Fruit fly (Drosophila melanogaster) whole organism, prepupa: Measurements from ENCODE around the gene Msp300.

ENCODE experiments used
- Blimp-1 ChIP-seq: fragments of 200-800 bp; sonication (Bioruptor generic); optimal IDR thresholded peaks from 3 replicates; lab custom pipeline; 2017; ENCODE audit warnings: missing biosample characterization, missing genetic modification characterization, mild to moderate bottlenecking, moderate library complexity, missing genetic modification reagents
- CG10669 ChIP-seq: fragments of 200-800 bp; sonication (Bioruptor generic); optimal IDR thresholded peaks from 3 replicates; lab custom pipeline; 2018; ENCODE audit warnings: missing biosample characterization, mild to moderate bottlenecking, missing genetic modification characterization, moderate library complexity
- CG11294 ChIP-seq: fragments of 200-800 bp; sonication (Bioruptor generic); IDR thresholded peaks from 2 replicates; pipeline ENCODE4 v1.3.6; 2022; ENCODE audit warnings: missing biosample characterization, missing genetic modification characterization
- CG11902 ChIP-seq: fragments of 200-800 bp; sonication (Bioruptor generic); optimal IDR thresholded peaks from 3 replicates; lab custom pipeline; 2016; ENCODE audit warnings: missing biosample characterization, missing genetic modification characterization
- CG15336 ChIP-seq: fragments of 200-800 bp; sonication (Bioruptor generic); IDR thresholded peaks from 2 replicates; pipeline ENCODE4 v1.3.6; 2022; ENCODE audit warnings: missing biosample characterization, missing genetic modification characterization
- CG16779 ChIP-seq: fragments of 200-800 bp; sonication (Bioruptor generic); optimal IDR thresholded peaks from 3 replicates; lab custom pipeline; 2017; ENCODE audit warnings: missing biosample characterization, mild to moderate bottlenecking, missing genetic modification characterization
- CG31627 ChIP-seq: fragments of 200-800 bp; sonication (Bioruptor generic); optimal IDR thresholded peaks from 3 replicates; lab custom pipeline; 2016; ENCODE audit warnings: missing biosample characterization, missing genetic modification characterization
- CG32006 ChIP-seq: fragments of 200-800 bp; sonication (Bioruptor generic); optimal IDR thresholded peaks from 3 replicates; lab custom pipeline; 2017; ENCODE audit warnings: missing biosample characterization, mild to moderate bottlenecking, missing genetic modification characterization
- CG34406 ChIP-seq: fragments of 200-800 bp; sonication (Bioruptor generic); optimal IDR thresholded peaks from 3 replicates; lab custom pipeline; 2016; ENCODE audit warnings: missing biosample characterization, missing genetic modification characterization
- CG3919 ChIP-seq: fragments of 200-800 bp; sonication (Bioruptor generic); optimal IDR thresholded peaks from 3 replicates; lab custom pipeline; 2016; ENCODE audit warnings: missing biosample characterization, missing genetic modification characterization
- CG4318 ChIP-seq: fragments of 200-800 bp; sonication (Bioruptor generic); optimal IDR thresholded peaks from 3 replicates; lab custom pipeline; 2017; ENCODE audit warnings: missing biosample characterization, mild to moderate bottlenecking, missing genetic modification characterization
- CG6163 ChIP-seq: fragments of 200-800 bp; sonication (Bioruptor generic); IDR thresholded peaks from 3 replicates; pipeline ENCODE4 v1.3.6; 2022; ENCODE audit warnings: missing biosample characterization, missing genetic modification characterization
- CG6276 ChIP-seq: fragments of 200-800 bp; sonication (Bioruptor generic); optimal IDR thresholded peaks from 2 replicates; lab custom pipeline; 2017; ENCODE audit warnings: missing biosample characterization, mild to moderate bottlenecking, missing genetic modification characterization
- CG6808 ChIP-seq: fragments of 200-800 bp; sonication (Bioruptor generic); optimal IDR thresholded peaks from 3 replicates; lab custom pipeline; 2017; ENCODE audit warnings: missing biosample characterization, missing genetic modification characterization, mild to moderate bottlenecking, moderate library complexity, missing genetic modification reagents
- CG6854 ChIP-seq: fragments of 200-800 bp; sonication (Bioruptor generic); optimal IDR thresholded peaks from 2 replicates; lab custom pipeline; 2017; ENCODE audit warnings: missing biosample characterization, mild to moderate bottlenecking, missing genetic modification characterization
- CG7368 ChIP-seq: fragments of 200-800 bp; sonication (Bioruptor generic); optimal IDR thresholded peaks from 3 replicates; lab custom pipeline; 2016; ENCODE audit warnings: missing biosample characterization, missing genetic modification characterization
- CG8319 ChIP-seq: fragments of 200-800 bp; sonication (Bioruptor generic); optimal IDR thresholded peaks from 3 replicates; lab custom pipeline; 2016; ENCODE audit warnings: missing biosample characterization, missing genetic modification characterization
- CG8632 ChIP-seq: fragments of 200-800 bp; sonication (Bioruptor generic); optimal IDR thresholded peaks from 3 replicates; lab custom pipeline; 2016; ENCODE audit warnings: missing biosample characterization, missing genetic modification characterization
- Eip78C ChIP-seq: fragments of 200-800 bp; sonication (Bioruptor generic); peaks from one replicate; lab custom pipeline; 2016; ENCODE audit warnings: missing biosample characterization, missing genetic modification characterization
- Eip93F ChIP-seq: fragments of 200-800 bp; sonication (Bioruptor generic); optimal IDR thresholded peaks from 2 replicates; lab custom pipeline; 2016; ENCODE audit warnings: missing biosample characterization, mild to moderate bottlenecking, missing genetic modification characterization
- Ets21C ChIP-seq: fragments of 200-800 bp; sonication (Bioruptor generic); optimal IDR thresholded peaks from 3 replicates; lab custom pipeline; 2016; ENCODE audit warnings: missing biosample characterization, missing genetic modification characterization
- Gug ChIP-seq: fragments of 200-800 bp; sonication (Bioruptor generic); IDR thresholded peaks from 2 replicates; pipeline ENCODE4 v1.3.6; 2022; ENCODE audit warnings: missing biosample characterization, missing genetic modification characterization
- Hr38 ChIP-seq: sonication (Bioruptor generic); optimal IDR thresholded peaks from 2 replicates; lab custom pipeline; 2016; ENCODE audit warnings: missing biosample characterization, missing genetic modification characterization
- Hr39 ChIP-seq: fragments of 200-800 bp; sonication (Bioruptor generic); optimal IDR thresholded peaks from 2 replicates; lab custom pipeline; 2016; ENCODE audit warnings: missing biosample characterization, missing genetic modification characterization
- Hr4 ChIP-seq: fragments of 200-800 bp; sonication (Bioruptor generic); optimal IDR thresholded peaks from 3 replicates; lab custom pipeline; 2016; ENCODE audit warnings: missing biosample characterization, missing genetic modification characterization
- Lpt ChIP-seq: fragments of 200-800 bp; sonication (Bioruptor generic); optimal IDR thresholded peaks from 3 replicates; lab custom pipeline; 2016; ENCODE audit warnings: missing biosample characterization, missing genetic modification characterization
- OdsH ChIP-seq: fragments of 200-800 bp; sonication (Bioruptor generic); optimal IDR thresholded peaks from 3 replicates; lab custom pipeline; 2016; ENCODE audit warnings: missing biosample characterization, missing genetic modification characterization
- Smox ChIP-seq: fragments of 200-800 bp; sonication (Bioruptor generic); optimal IDR thresholded peaks from 3 replicates; lab custom pipeline; 2016; ENCODE audit warnings: missing biosample characterization, missing genetic modification characterization
- Sox102F ChIP-seq: fragments of 200-800 bp; sonication (Bioruptor generic); optimal IDR thresholded peaks from 2 replicates; lab custom pipeline; 2016; ENCODE audit warnings: missing biosample characterization, mild to moderate bottlenecking, missing genetic modification characterization
- Sox14 ChIP-seq: fragments of 200-800 bp; sonication (Bioruptor generic); optimal IDR thresholded peaks from 3 replicates; lab custom pipeline; 2016; ENCODE audit warnings: missing biosample characterization, missing genetic modification characterization
- achi ChIP-seq: fragments of 200-800 bp; sonication (Bioruptor generic); optimal IDR thresholded peaks from 3 replicates; lab custom pipeline; 2016; ENCODE audit warnings: missing biosample characterization, missing genetic modification characterization
- acj6 ChIP-seq: fragments of 200-800 bp; sonication (Bioruptor generic); optimal IDR thresholded peaks from 3 replicates; lab custom pipeline; 2016; ENCODE audit warnings: missing biosample characterization, missing genetic modification characterization
- dac ChIP-seq: fragments of 200-800 bp; sonication (Bioruptor generic); optimal IDR thresholded peaks from 2 replicates; lab custom pipeline; 2017; ENCODE audit warnings: missing biosample characterization, mild to moderate bottlenecking, missing genetic modification characterization
- esn ChIP-seq: fragments of 200-800 bp; sonication (Bioruptor generic); optimal IDR thresholded peaks from 2 replicates; lab custom pipeline; 2016; ENCODE audit warnings: missing biosample characterization, mild to moderate bottlenecking, missing genetic modification characterization, moderate library complexity
- fd59A ChIP-seq: fragments of 200-800 bp; sonication (Bioruptor generic); optimal IDR thresholded peaks from 2 replicates; lab custom pipeline; 2017; ENCODE audit warnings: missing biosample characterization, mild to moderate bottlenecking, missing genetic modification characterization, missing genetic modification reagents
- fd85E ChIP-seq: fragments of 200-800 bp; sonication (Bioruptor generic); optimal IDR thresholded peaks from 3 replicates; lab custom pipeline; 2016; ENCODE audit warnings: missing biosample characterization, missing genetic modification characterization
- fkh ChIP-seq: fragments of 200-800 bp; sonication (Bioruptor generic); optimal IDR thresholded peaks from 3 replicates; lab custom pipeline; 2017; ENCODE audit warnings: missing biosample characterization, mild to moderate bottlenecking, missing genetic modification characterization, moderate library complexity
- lz ChIP-seq: fragments of 200-800 bp; sonication (Bioruptor generic); optimal IDR thresholded peaks from 3 replicates; lab custom pipeline; 2016; ENCODE audit warnings: missing biosample characterization, missing genetic modification characterization
- net ChIP-seq: fragments of 200-800 bp; sonication (Bioruptor generic); optimal IDR thresholded peaks from 3 replicates; lab custom pipeline; 2016; ENCODE audit warnings: missing biosample characterization, missing genetic modification characterization
- pdm3 ChIP-seq: fragments of 200-800 bp; sonication (Bioruptor generic); optimal IDR thresholded peaks from 3 replicates; lab custom pipeline; 2016; ENCODE audit warnings: missing biosample characterization, missing genetic modification characterization
- salr ChIP-seq, 2 experiments: fragments of 200-800 bp; sonication (Bioruptor generic); optimal IDR thresholded peaks; 3 replicates each; lab custom pipeline; 2016 to 2018; ENCODE audit warnings: missing biosample characterization in 2 of 2, missing genetic modification characterization in 2 of 2, mild to moderate bottlenecking in 1 of 2
- spab ChIP-seq: fragments of 200-800 bp; sonication (Bioruptor generic); optimal IDR thresholded peaks from 2 replicates; lab custom pipeline; 2017; ENCODE audit warnings: missing biosample characterization, mild to moderate bottlenecking, missing genetic modification characterization, missing genetic modification reagents
- ss ChIP-seq, 2 experiments: fragments of 200-800 bp; sonication (Bioruptor generic); optimal IDR thresholded peaks; 2 replicates in 1 of 2; 3 replicates in 1 of 2; lab custom pipeline; 2017 to 2018; ENCODE audit warnings: mild to moderate bottlenecking in 2 of 2, missing biosample characterization in 2 of 2, missing genetic modification characterization in 2 of 2, moderate library complexity in 1 of 2
- svp ChIP-seq: fragments of 200-800 bp; sonication (Bioruptor generic); peaks from one replicate; lab custom pipeline; 2016; ENCODE audit warnings: missing biosample characterization, missing genetic modification characterization

Gene Msp300

DNA sequence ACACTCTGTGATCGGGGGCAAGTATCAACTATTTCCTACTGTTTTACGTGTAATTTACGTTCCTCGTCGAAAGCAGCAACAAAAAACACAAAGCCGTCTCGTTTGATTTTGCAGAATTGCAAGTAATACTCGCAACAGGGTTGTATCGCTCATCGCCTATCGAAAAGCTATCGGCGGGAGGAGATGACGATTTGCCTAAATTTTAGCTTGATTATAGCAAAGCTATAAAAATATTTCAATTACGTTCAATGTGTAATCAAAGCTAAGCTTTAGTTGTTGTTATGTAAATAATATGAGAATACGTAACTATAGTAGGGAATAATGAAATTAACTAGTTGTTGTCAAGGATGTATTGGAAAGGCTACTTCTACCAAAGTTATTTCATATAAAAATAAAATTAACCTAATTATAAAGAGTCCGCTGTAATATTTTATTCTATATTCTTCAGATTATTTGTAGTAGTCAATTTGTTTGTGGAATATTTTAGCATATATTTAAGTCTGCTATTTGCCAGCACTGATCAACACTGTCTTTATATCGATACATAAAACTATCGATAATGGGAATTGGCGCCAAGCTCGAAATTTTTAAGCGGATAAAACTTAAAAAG lies 40.9 kb upstream of the Msp300 start, which contains the start of gene Rpn11 (continued):
- TF ChIP-seq Hr39: peak; percentile 45
- TF ChIP-seq spab (GFP tag; lab: Kevin White, UChicago): no peak
- TF ChIP-seq CG7368: no peak
- no peak for TF ChIP-seq Smox (GFP tag; lab: Kevin White, UChicago)
- no peak for TF ChIP-seq CG16779 (tag; lab: Kevin White, UChicago)
- peak; percentile 76 for TF ChIP-seq svp (GFP tag; lab: Kevin White, UChicago)
- peak; percentile 4 for TF ChIP-seq fkh (GFP tag; lab: Kevin White, UChicago)
- TF ChIP-seq CG8319: peak; percentile 16
- TF ChIP-seq CG3919 (GFP tag; lab: Kevin White, UChicago): peak; percentile 44
- TF ChIP-seq Sox14: peak; percentile 74
- peak in 1 of 2 experiments; percentile 21 for TF ChIP-seq ss (GFP tag; optimal IDR thresholded peaks at IDR 0.05; lab: Kevin White, UChicago)
- peak; percentile 46 for TF ChIP-seq CG32006 (GFP tag; lab: Kevin White, UChicago)
- TF ChIP-seq Ets21C: peak; percentile 44
- TF ChIP-seq Eip93F (GFP tag; lab: Kevin White, UChicago): no peak
- TF ChIP-seq CG34406 (GFP tag; lab: Kevin White, UChicago): peak; percentile 39
- 0 out of 2 replicates have a peak, but pooled peaks have one; percentile 19 for TF ChIP-seq CG15336 (GFP tag; lab: Robert Waterston, UW)
- TF ChIP-seq CG11902 (GFP tag; lab: Kevin White, UChicago): peak; percentile 0
- peak; percentile 49 for TF ChIP-seq OdsH (GFP tag; lab: Kevin White, UChicago)
- TF ChIP-seq Gug (GFP tag; lab: Robert Waterston, UW): 0 out of 2 replicates have a peak, but pooled peaks have one; percentile 12
- peak; percentile 54 for TF ChIP-seq Hr4 (GFP tag; lab: Kevin White, UChicago)

DNA sequence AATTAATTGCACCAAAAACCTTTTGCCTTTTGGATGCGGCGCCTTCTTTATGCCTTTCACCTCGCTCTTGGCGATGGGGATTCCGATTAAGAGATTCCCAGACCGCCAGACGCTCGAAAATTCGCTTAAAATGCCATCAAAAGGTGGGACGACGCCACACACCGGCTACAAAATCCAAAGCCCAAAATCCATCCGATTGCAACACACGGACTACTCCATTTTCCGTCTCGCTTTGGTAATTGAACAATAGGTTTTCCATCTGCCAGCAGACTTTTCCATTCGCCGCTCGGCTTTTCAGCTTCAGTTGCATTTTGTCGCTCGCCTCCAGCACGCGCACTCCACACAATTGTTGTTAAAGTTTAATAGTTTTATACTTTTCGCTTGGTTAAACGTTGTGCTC lies 40.2 kb upstream of the Msp300 start, which contains the start of gene qtc:
TSS of gene qtc (plus strand) at position 301 of the 400 bp plus-strand sequence.
- TF ChIP-seq Sox102F: no peak
- no peak for TF ChIP-seq Lpt (GFP tag; lab: Kevin White, UChicago)
- TF ChIP-seq CG7368: no peak
- no peak for TF ChIP-seq Sox14
- 0 out of 3 replicates have a peak, but pooled peaks have one; percentile 8 for TF ChIP-seq CG6163 (GFP tag; lab: Robert Waterston, UW)
- no peak for TF ChIP-seq fd85E

DNA sequence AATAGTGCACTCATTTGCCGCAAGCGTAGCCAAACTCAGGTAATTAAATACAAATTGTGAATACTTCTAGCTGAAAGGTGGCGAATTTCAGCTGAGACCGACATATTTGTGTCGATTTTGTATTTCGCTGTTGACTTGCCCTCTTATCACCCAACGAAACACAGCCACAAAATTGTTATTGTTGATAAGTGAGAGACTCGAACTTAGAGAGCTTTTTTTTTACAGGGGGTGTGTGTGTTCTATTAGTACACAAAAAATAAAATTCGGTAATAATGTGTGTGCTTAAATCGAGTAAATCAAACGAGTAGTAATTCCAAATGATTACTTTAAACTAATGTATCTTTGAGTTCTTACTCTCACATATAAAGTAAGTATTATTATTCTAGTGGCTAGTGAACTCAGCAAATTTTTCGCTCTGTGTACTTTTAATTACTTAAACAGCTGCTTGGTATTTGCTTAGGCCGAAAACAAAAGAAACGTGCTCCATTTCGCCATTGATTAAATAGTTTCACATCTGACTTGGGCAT lies 39.7 kb upstream of the Msp300 start:
- TF ChIP-seq CG4318 (GFP tag; lab: Kevin White, UChicago): no peak
- TF ChIP-seq Hr39: peak; percentile 44
- no peak for TF ChIP-seq CG6808 (GFP tag; lab: Kevin White, UChicago)
- TF ChIP-seq net: no peak
- TF ChIP-seq CG8319: no peak
- TF ChIP-seq ss (GFP tag; optimal IDR thresholded peaks at IDR 0.05; lab: Kevin White, UChicago): no peak
- TF ChIP-seq fd59A (GFP tag; lab: Kevin White, UChicago): no peak
- TF ChIP-seq pdm3 (GFP tag; lab: Kevin White, UChicago): no peak
- no peak for TF ChIP-seq Sox102F
- TF ChIP-seq Eip93F (GFP tag; lab: Kevin White, UChicago): no peak
- TF ChIP-seq lz (GFP tag; lab: Kevin White, UChicago): peak; percentile 54
- peak; percentile 11 for TF ChIP-seq Sox14
- TF ChIP-seq CG6854 (GFP tag; lab: Kevin White, UChicago): no peak
- TF ChIP-seq Hr4 (GFP tag; lab: Kevin White, UChicago): peak; percentile 14
- TF ChIP-seq achi: no peak
- no peak for TF ChIP-seq CG34406 (GFP tag; lab: Kevin White, UChicago)
- TF ChIP-seq CG8632: no peak
- no peak for TF ChIP-seq Hr38 (GFP tag; lab: Kevin White, UChicago)
- TF ChIP-seq Eip78C (GFP tag; lab: Kevin White, UChicago): peak; percentile 58
- no peak for TF ChIP-seq CG32006 (GFP tag; lab: Kevin White, UChicago)
- no peak for TF ChIP-seq Blimp-1 (GFP tag; lab: Kevin White, UChicago)
- peak; percentile 73 for TF ChIP-seq esn (GFP tag; lab: Kevin White, UChicago)
- no peak for TF ChIP-seq OdsH (GFP tag; lab: Kevin White, UChicago)
- no peak for TF ChIP-seq acj6 (GFP tag; lab: Kevin White, UChicago)
- 0 out of 2 replicates have a peak, but pooled peaks have one; percentile 21 for TF ChIP-seq CG15336 (GFP tag; lab: Robert Waterston, UW)
- TF ChIP-seq Gug (GFP tag; lab: Robert Waterston, UW): no peak
- TF ChIP-seq CG10669 (GFP tag; lab: Kevin White, UChicago): no peak
- no peak for TF ChIP-seq salr (GFP tag; optimal IDR thresholded peaks at IDR 0.05; lab: Kevin White, UChicago)
- TF ChIP-seq CG6276: no peak
- no peak for TF ChIP-seq Lpt (GFP tag; lab: Kevin White, UChicago)
- TF ChIP-seq CG3919 (GFP tag; lab: Kevin White, UChicago): no peak
- TF ChIP-seq CG11902 (GFP tag; lab: Kevin White, UChicago): no peak
- no peak for TF ChIP-seq Smox (GFP tag; lab: Kevin White, UChicago)
- TF ChIP-seq fd85E: no peak
- no peak for TF ChIP-seq CG11294 (GFP tag; lab: Robert Waterston, UW)
- peak; percentile 41 for TF ChIP-seq CG31627
- TF ChIP-seq dac (GFP tag; lab: Kevin White, UChicago): no peak
